Fruit fly (Drosophila melanogaster) whole organism, prepupa: ENCODE measurements around the gene ebd1.

Experiments used
- CG1621 ChIP-seq: fragments of 200-800 bp; sonication (Bioruptor generic); optimal IDR thresholded peaks from 3 replicates; lab custom pipeline; 2018; ENCODE audit warnings: missing biosample characterization, mild to moderate bottlenecking, missing genetic modification characterization
- CG8119 ChIP-seq: fragments of 200-800 bp; sonication (Bioruptor generic); IDR thresholded peaks from 3 replicates; pipeline ENCODE4 v1.3.6; 2022; ENCODE audit warnings: missing biosample characterization, missing genetic modification characterization
- Ets96B ChIP-seq: fragments of 200-800 bp; optimal IDR thresholded peaks from 2 replicates; lab custom pipeline; 2019; ENCODE audit warnings: missing biosample characterization, mild to moderate bottlenecking, missing genetic modification characterization, moderate library complexity

dm6 chr3L:727874-728273 lies 42.5 kb upstream of the ebd1 start:
- no peak for TF ChIP-seq CG8119 (GFP tag; lab: Robert Waterston, UW)
- peak; percentile 26 for TF ChIP-seq Ets96B
- peak; percentile 32 for TF ChIP-seq CG1621
